Worm (Caenorhabditis elegans) whole organism, mixed stage, embryonic: Measurements from ENCODE around the gene ZK686.2.

Source experiments
- M03D4.4 ChIP-seq: sonication (generic microtip); optimal IDR thresholded peaks from 2 replicates; lab custom pipeline; 2017; ENCODE audit warnings: mild to moderate bottlenecking, missing genetic modification characterization, missing compliant biosample characterization
- blmp-1 ChIP-seq: fragments of 150-350 bp; optimal IDR thresholded peaks from 2 replicates; lab custom pipeline; 2014; ENCODE audit warnings: missing biosample characterization, missing genetic modification characterization
- ceh-39 ChIP-seq: fragments of 150-350 bp; optimal IDR thresholded peaks from 2 replicates; lab custom pipeline; 2014; ENCODE audit warnings: missing biosample characterization, missing genetic modification characterization
- ceh-83 ChIP-seq: fragments of 200-800 bp; sonication (Bioruptor generic); optimal IDR thresholded peaks from 2 replicates; lab custom pipeline; 2018; ENCODE audit warnings: mild to moderate bottlenecking, missing genetic modification characterization, missing compliant biosample characterization
- ces-1 ChIP-seq: fragments of 150-350 bp; optimal IDR thresholded peaks from 2 replicates; lab custom pipeline; 2014; ENCODE audit warnings: missing biosample characterization, missing genetic modification reagents, missing genetic modification characterization
- cnd-1 ChIP-seq: fragments of 200-800 bp; sonication (Bioruptor generic); optimal IDR thresholded peaks from 2 replicates; lab custom pipeline; 2018; ENCODE audit warnings: mild to moderate bottlenecking, missing genetic modification characterization, missing compliant biosample characterization
- drap-1 ChIP-seq: fragments of 200-800 bp; sonication (Bioruptor generic); optimal IDR thresholded peaks from 3 replicates; lab custom pipeline; 2018; ENCODE audit warnings: mild to moderate bottlenecking, missing genetic modification characterization, missing compliant biosample characterization
- elt-1 ChIP-seq: sonication (generic microtip); optimal IDR thresholded peaks from 2 replicates; lab custom pipeline; 2017; ENCODE audit warnings: missing genetic modification characterization, mild to moderate bottlenecking, missing compliant biosample characterization, antibody characterized with exemption, moderate library complexity, borderline replicate concordance; ENCODE audit not compliant: insufficient read depth
- elt-3 ChIP-seq: fragments of 150-350 bp; optimal IDR thresholded peaks from 2 replicates; lab custom pipeline; 2014; ENCODE audit warnings: missing biosample characterization, missing genetic modification characterization
- flh-1 ChIP-seq: fragments of 200-800 bp; sonication (Bioruptor generic); optimal IDR thresholded peaks from 2 replicates; lab custom pipeline; 2018; ENCODE audit warnings: mild to moderate bottlenecking, missing genetic modification characterization, moderate library complexity, missing compliant biosample characterization
- ham-2 ChIP-seq: fragments of 200-800 bp; sonication (Bioruptor generic); optimal IDR thresholded peaks from 2 replicates; lab custom pipeline; 2018; ENCODE audit warnings: mild to moderate bottlenecking, missing genetic modification characterization, missing compliant biosample characterization
- hlh-1 ChIP-seq: fragments of 150-350 bp; optimal IDR thresholded peaks from 2 replicates; lab custom pipeline; 2014; ENCODE audit warnings: missing biosample characterization, missing genetic modification reagents, missing genetic modification characterization
- lin-13 ChIP-seq: fragments of 150-350 bp; optimal IDR thresholded peaks from 2 replicates; lab custom pipeline; 2014; ENCODE audit warnings: missing biosample characterization, missing genetic modification characterization
- lsy-2 ChIP-seq: fragments of 150-350 bp; optimal IDR thresholded peaks from 2 replicates; lab custom pipeline; 2014; ENCODE audit warnings: missing biosample characterization, missing genetic modification characterization
- mab-5 ChIP-seq: fragments of 150-350 bp; optimal IDR thresholded peaks from 2 replicates; lab custom pipeline; 2014; ENCODE audit warnings: missing biosample characterization, missing genetic modification characterization
- mep-1 ChIP-seq: fragments of 150-350 bp; optimal IDR thresholded peaks from 2 replicates; lab custom pipeline; 2017; ENCODE audit warnings: missing biosample characterization, missing genetic modification reagents, missing genetic modification characterization, inconsistent platforms
- mls-2 ChIP-seq: sonication (generic microtip); optimal IDR thresholded peaks from 2 replicates; lab custom pipeline; 2016; ENCODE audit warnings: mild to moderate bottlenecking, missing genetic modification characterization, moderate library complexity, missing compliant biosample characterization
- nhr-12 ChIP-seq: fragments of 150-350 bp; optimal IDR thresholded peaks from 2 replicates; lab custom pipeline; 2014; ENCODE audit warnings: missing biosample characterization, missing genetic modification characterization
- nhr-2 ChIP-seq: fragments of 150-350 bp; optimal IDR thresholded peaks from 2 replicates; lab custom pipeline; 2014; ENCODE audit warnings: missing biosample characterization, missing genetic modification characterization
- nhr-237 ChIP-seq: fragments of 150-350 bp; optimal IDR thresholded peaks from 2 replicates; lab custom pipeline; 2014; ENCODE audit warnings: missing biosample characterization, missing genetic modification characterization
- nhr-28 ChIP-seq: fragments of 150-350 bp; optimal IDR thresholded peaks from 2 replicates; lab custom pipeline; 2014; ENCODE audit warnings: missing biosample characterization, missing genetic modification characterization
- nhr-76 ChIP-seq: sonication (generic microtip); optimal IDR thresholded peaks from 2 replicates; lab custom pipeline; 2017; ENCODE audit warnings: missing biosample characterization, missing genetic modification characterization
- pha-4 ChIP-seq: fragments of 150-350 bp; optimal IDR thresholded peaks from 2 replicates; lab custom pipeline; 2018; ENCODE audit warnings: missing biosample characterization, missing genetic modification reagents, missing genetic modification characterization
- sem-2 ChIP-seq: fragments of 200-800 bp; sonication (Bioruptor generic); optimal IDR thresholded peaks from 2 replicates; lab custom pipeline; 2018; ENCODE audit warnings: mild to moderate bottlenecking, missing genetic modification characterization, missing compliant biosample characterization
- snpc-4 ChIP-seq: fragments of 150-350 bp; optimal IDR thresholded peaks from 2 replicates; lab custom pipeline; 2014; ENCODE audit warnings: missing biosample characterization, missing genetic modification characterization
- tbx-8 ChIP-seq: fragments of 200-800 bp; sonication (Bioruptor generic); optimal IDR thresholded peaks from 2 replicates; lab custom pipeline; 2018; ENCODE audit warnings: mild to moderate bottlenecking, missing genetic modification characterization, moderate library complexity, missing compliant biosample characterization
- unc-120 ChIP-seq: sonication (generic microtip); optimal IDR thresholded peaks from 2 replicates; lab custom pipeline; 2017; ENCODE audit warnings: missing genetic modification characterization, missing compliant biosample characterization; ENCODE audit not compliant: poor library complexity, severe bottlenecking
- unc-39 ChIP-seq: fragments of 150-350 bp; optimal IDR thresholded peaks from 2 replicates; lab custom pipeline; 2014; ENCODE audit warnings: missing biosample characterization, missing genetic modification characterization
- unc-62 ChIP-seq: fragments of 150-350 bp; optimal IDR thresholded peaks from 2 replicates; lab custom pipeline; 2014; ENCODE audit warnings: missing biosample characterization, missing genetic modification reagents, missing genetic modification characterization
- zip-8 ChIP-seq: fragments of 150-350 bp; optimal IDR thresholded peaks from 2 replicates; lab custom pipeline; 2014; ENCODE audit warnings: missing biosample characterization, missing genetic modification characterization
- ztf-11 ChIP-seq: fragments of 150-350 bp; optimal IDR thresholded peaks from 2 replicates; lab custom pipeline; 2014; ENCODE audit warnings: missing biosample characterization, missing genetic modification characterization

Gene ZK686.2

DNA sequence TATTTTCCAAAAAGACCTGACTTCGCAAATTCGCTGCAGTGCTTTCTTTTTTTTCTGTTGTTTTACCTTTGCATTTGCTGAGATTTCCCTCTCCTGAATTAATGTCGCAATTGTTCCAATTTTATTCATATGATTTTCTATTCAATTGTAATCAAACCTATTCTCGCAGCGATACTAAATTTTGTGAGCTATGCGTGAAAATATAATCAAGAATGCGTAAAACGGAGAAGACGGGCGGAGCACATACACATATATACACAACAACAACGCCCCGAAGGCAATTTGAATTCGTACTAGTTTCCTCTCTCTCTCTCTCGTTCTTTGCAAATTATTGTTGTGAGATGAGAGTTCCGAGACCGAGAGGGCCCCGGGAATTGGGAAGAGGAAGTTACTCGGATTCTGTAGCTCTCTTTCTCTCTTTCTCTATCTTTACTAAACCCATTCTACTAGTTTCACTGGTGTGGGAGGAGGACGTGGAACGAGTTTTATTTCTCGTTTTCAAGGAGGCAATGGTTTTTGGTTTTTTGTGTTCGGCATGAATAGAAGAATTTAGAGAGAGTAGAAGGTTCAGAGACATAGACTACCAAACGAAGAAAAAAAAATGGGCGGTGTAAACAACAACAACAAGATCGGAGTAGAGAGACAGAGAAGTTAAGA lies 42.3 kb downstream of the ZK686.2 start:
- peak; percentile 97 for TF ChIP-seq ces-1
- TF ChIP-seq unc-62 (GFP tag; lab: Kevin White, UChicago), result no peak
- TF ChIP-seq nhr-2 (tag; lab: Kevin White, UChicago), result no peak
- TF ChIP-seq cnd-1 (tag; lab: Kevin White, UChicago), result no peak
- peak; percentile 22 for TF ChIP-seq lsy-2
- no peak for TF ChIP-seq elt-1

DNA sequence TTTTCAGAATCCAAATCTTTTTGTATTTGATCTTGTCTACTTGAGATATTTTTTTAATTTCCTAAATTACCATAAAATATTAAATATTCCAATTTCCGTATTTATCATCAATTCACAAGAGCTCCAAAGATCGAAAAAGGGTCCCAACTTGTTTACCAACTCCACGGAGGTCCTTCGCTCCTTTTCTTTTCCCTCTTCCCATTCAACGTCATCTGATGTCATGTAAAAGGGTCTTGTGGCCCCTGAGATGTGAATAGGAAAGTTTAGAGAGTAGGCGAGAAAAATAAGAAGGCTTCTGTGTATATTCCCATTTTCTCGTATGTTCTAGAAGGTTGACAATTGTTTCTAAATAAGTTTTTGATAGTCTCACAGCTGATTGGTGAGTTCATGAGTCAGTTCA lies 42.9 kb downstream of the ZK686.2 start:
- TF ChIP-seq nhr-76 (tag; lab: Kevin White, UChicago), result no peak
- TF ChIP-seq ztf-11, result no peak
- no peak for TF ChIP-seq pha-4 (tag; lab: Kevin White, UChicago)
- no peak for TF ChIP-seq nhr-12 (tag; lab: Kevin White, UChicago)
- TF ChIP-seq mep-1 (tag; lab: Kevin White, UChicago), result no peak
- no peak for TF ChIP-seq ceh-83 (GFP tag; lab: Kevin White, UChicago)
- no peak for TF ChIP-seq elt-3
- no peak for TF ChIP-seq lin-13 (tag; lab: Kevin White, UChicago)
- no peak for TF ChIP-seq nhr-28 (tag; lab: Kevin White, UChicago)
- no peak for TF ChIP-seq mab-5
- TF ChIP-seq lsy-2, result no peak
- TF ChIP-seq nhr-237 (tag; lab: Kevin White, UChicago), result no peak
- TF ChIP-seq elt-1, result no peak
- no peak for TF ChIP-seq ces-1
- no peak for TF ChIP-seq zip-8
- no peak for TF ChIP-seq tbx-8 (GFP tag; lab: Kevin White, UChicago)
- TF ChIP-seq, all 35 proteins: peak for 0

DNA sequence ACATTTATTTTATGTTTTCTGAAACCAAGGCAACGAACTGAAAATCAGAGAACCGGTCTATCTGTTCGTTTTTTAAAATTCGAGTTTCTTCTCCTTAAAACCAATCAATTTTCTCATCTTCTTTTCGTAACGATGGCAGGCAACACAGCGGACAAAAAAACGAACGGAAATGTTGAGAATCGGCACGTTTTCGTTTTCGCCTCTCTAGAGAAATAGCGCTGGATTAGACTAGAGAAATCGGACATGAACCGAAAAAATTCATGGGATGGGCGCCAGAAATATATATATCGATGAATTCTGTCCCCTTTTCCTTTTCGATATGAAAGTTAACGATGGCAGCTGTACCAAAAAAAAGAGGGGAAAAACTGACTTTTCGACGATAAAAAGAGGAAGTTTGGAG lies 43.4 kb downstream of the ZK686.2 start:
- TF ChIP-seq drap-1, result no peak
- TF ChIP-seq ceh-39 (tag; lab: Kevin White, UChicago), result no peak
- TF ChIP-seq elt-1, result no peak
- TF ChIP-seq nhr-76 (tag; lab: Kevin White, UChicago), result no peak
- TF ChIP-seq nhr-28 (tag; lab: Kevin White, UChicago), result no peak
- no peak for TF ChIP-seq blmp-1 (tag; lab: Kevin White, UChicago)
- TF ChIP-seq zip-8, result no peak
- no peak for TF ChIP-seq elt-3
- no peak for TF ChIP-seq sem-2 (GFP tag; lab: Kevin White, UChicago)
- no peak for TF ChIP-seq lsy-2
- no peak for TF ChIP-seq tbx-8 (GFP tag; lab: Kevin White, UChicago)
- TF ChIP-seq mab-5, result no peak
- no peak for TF ChIP-seq nhr-237 (tag; lab: Kevin White, UChicago)
- TF ChIP-seq unc-62 (GFP tag; lab: Kevin White, UChicago), result no peak
- TF ChIP-seq pha-4 (tag; lab: Kevin White, UChicago), result no peak
- TF ChIP-seq M03D4.4 (tag; lab: Kevin White, UChicago), result no peak
- TF ChIP-seq nhr-2 (tag; lab: Kevin White, UChicago), result no peak
- no peak for TF ChIP-seq snpc-4 (tag; lab: Kevin White, UChicago)
- no peak for TF ChIP-seq ztf-11
- no peak for TF ChIP-seq hlh-1

DNA sequence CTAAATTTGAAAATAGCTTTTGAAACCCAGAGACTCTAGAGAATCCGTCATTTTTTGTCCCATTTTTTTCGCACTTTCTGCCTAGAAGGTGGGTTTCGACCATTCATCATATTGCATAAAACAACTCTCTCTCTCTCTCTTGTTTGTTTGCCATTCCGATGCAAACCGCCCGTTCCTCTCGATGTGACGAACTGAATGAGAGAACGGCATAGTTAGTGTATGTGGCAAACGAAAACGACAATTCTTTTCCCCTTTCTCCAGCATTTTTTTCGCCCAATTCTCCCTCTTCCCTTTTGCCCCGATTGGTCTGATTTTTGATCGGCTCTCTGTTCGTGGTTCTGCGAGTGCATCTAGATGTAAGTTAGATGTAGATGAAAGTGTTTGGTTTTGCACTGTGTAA lies 44.3 kb downstream of the ZK686.2 start:
- no peak for TF ChIP-seq mls-2 (tag; lab: Kevin White, UChicago)
- TF ChIP-seq nhr-2 (tag; lab: Kevin White, UChicago), result no peak
- no peak for TF ChIP-seq ceh-39 (tag; lab: Kevin White, UChicago)

DNA sequence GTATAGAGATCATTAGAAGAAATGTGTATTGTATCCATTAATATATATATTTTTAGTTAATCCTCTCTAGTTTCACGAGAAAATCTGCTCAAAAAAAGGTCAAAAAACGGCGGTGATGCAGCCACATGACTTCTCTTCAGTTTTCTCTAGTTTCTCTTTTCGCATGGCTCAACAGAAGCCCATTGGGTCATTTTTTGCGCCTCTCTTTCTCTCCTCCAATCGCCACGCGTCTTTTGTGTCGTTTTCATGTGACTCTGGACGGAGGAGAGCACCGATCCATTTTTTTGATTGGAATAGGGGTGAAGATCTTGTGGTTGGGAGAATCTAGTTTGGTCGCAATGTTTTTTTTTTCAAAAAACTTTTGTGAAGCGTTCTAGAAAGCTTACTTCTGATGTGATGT lies 45.0 kb downstream of the ZK686.2 start:
- no peak for TF ChIP-seq elt-3
- no peak for TF ChIP-seq pha-4 (tag; lab: Kevin White, UChicago)
- no peak for TF ChIP-seq flh-1
- TF ChIP-seq snpc-4 (tag; lab: Kevin White, UChicago), result no peak
- TF ChIP-seq nhr-237 (tag; lab: Kevin White, UChicago), result no peak
- no peak for TF ChIP-seq zip-8
- no peak for TF ChIP-seq unc-120 (tag; lab: Kevin White, UChicago)
- TF ChIP-seq elt-1, result no peak
- TF ChIP-seq ceh-39 (tag; lab: Kevin White, UChicago), result no peak
- no peak for TF ChIP-seq mep-1 (tag; lab: Kevin White, UChicago)
- no peak for TF ChIP-seq nhr-12 (tag; lab: Kevin White, UChicago)
- no peak for TF ChIP-seq ham-2 (GFP tag; lab: Kevin White, UChicago)
- no peak for TF ChIP-seq ceh-83 (GFP tag; lab: Kevin White, UChicago)
- no peak for TF ChIP-seq mab-5
- no peak for TF ChIP-seq unc-39 (tag; lab: Kevin White, UChicago)
- no peak for TF ChIP-seq ces-1
- no peak for TF ChIP-seq nhr-2 (tag; lab: Kevin White, UChicago)
- no peak for TF ChIP-seq tbx-8 (GFP tag; lab: Kevin White, UChicago)
